Worm (Caenorhabditis elegans): ENCODE measurements around the gene vig-1.
A peak's percentile ranks its signal among the peaks of the same experiment; 100 is the strongest.

The vig-1 gene

DNA sequence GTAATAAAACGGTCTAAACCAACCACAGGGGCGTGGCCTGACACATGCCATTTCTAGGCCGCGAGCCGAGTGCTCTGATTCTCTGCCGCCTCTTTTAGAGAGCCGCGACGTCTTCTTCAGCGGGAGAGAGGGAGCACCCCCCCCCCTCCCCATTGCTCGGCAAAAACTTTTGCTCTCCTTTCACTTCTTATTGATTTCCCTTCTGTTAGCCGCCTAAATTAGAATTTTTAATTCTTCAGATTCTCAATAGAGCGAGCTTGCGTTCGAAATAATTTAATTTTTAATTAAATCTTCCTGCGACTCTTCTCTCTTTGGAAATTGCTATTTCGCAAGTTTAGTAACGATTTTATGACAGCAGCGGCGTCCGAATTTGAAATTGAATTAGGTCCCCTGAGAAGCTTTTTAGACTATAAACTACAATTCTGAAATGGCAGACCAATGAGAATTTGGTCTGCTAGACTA lies 2.4 kb downstream of the vig-1 start (continued):
- TF ChIP-seq F57C9.4 (tag; optimal IDR thresholded peaks at IDR 0.05): no peak
- TF ChIP-seq hmg-1.2 (GFP tag; IDR thresholded peaks at IDR 0.05): peak; percentile 44; the same call in 1 of the 2 replicates
- 0 out of 2 replicates have a peak, but pooled peaks have one; percentile 27 for TF ChIP-seq rcor-1 (GFP tag; IDR thresholded peaks at IDR 0.05)
- peak; percentile 89 for TF ChIP-seq hrde-1 (tag; optimal IDR thresholded peaks at IDR 0.05; ENCODE audit: borderline replicate concordance)
- TF ChIP-seq Y67H2A.10 (GFP tag; conservative IDR thresholded peaks at IDR 0.05): no peak
- peak; percentile 25 for TF ChIP-seq ceh-27 (GFP tag; optimal IDR thresholded peaks at IDR 0.05)
- TF ChIP-seq mcd-1 (GFP tag; IDR thresholded peaks at IDR 0.05): peak; percentile 74
- TF ChIP-seq T07F8.4 (tag; optimal IDR thresholded peaks at IDR 0.05): no peak
- no peak for TF ChIP-seq nhr-90 (tag; optimal IDR thresholded peaks at IDR 0.05)
- peak; percentile 61 for TF ChIP-seq ceh-79 (tag; optimal IDR thresholded peaks at IDR 0.05)
- TF ChIP-seq atf-7 (tag; optimal IDR thresholded peaks at IDR 0.05): peak; percentile 34
- TF ChIP-seq lin-35 (GFP tag; optimal IDR thresholded peaks at IDR 0.05): no peak
- TF ChIP-seq xnd-1 (tag; optimal IDR thresholded peaks at IDR 0.05): peak; percentile 40
- TF ChIP-seq ztf-3 (GFP tag; optimal IDR thresholded peaks at IDR 0.05): no peak
- no peak for TF ChIP-seq ceh-100 (GFP tag; IDR thresholded peaks at IDR 0.05)
- TF ChIP-seq ztf-22 (GFP tag; optimal IDR thresholded peaks at IDR 0.05): peak; percentile 7
- peak; percentile 43 for TF ChIP-seq nhr-27 (tag; optimal IDR thresholded peaks at IDR 0.05)
- no peak for TF ChIP-seq B0019.2 (GFP tag; conservative IDR thresholded peaks at IDR 0.05)
- TF ChIP-seq T26A5.8 (tag; optimal IDR thresholded peaks at IDR 0.05): peak; percentile 64
- TF ChIP-seq F52B5.7 (tag; optimal IDR thresholded peaks at IDR 0.05): peak; percentile 71
- TF ChIP-seq ama-1 (optimal IDR thresholded peaks at IDR 0.05): no peak
- TF ChIP-seq ama-1 (GFP tag; optimal IDR thresholded peaks at IDR 0.05): peak in 1 of 2 experiments; percentile 1
- 0 out of 2 replicates have a peak, but pooled peaks have one; percentile 68 for TF ChIP-seq hsf-1 (GFP tag; IDR thresholded peaks at IDR 0.05)
- no peak for TF ChIP-seq ceh-91 (GFP tag; IDR thresholded peaks at IDR 0.05)
- no peak for TF ChIP-seq madf-8 (GFP tag; conservative IDR thresholded peaks at IDR 0.05)
- no peak for TF ChIP-seq K11D2.4 (GFP tag; IDR thresholded peaks at IDR 0.05)
- TF ChIP-seq Y56A3A.18 (GFP tag; IDR thresholded peaks at IDR 0.05): no peak
- no peak for TF ChIP-seq snpc-4 (GFP tag; optimal IDR thresholded peaks at IDR 0.05)
- peak in 2 of 4 experiments; percentile 20 to 46 for TF ChIP-seq snpc-4 (tag; optimal IDR thresholded peaks at IDR 0.05)
- TF ChIP-seq F33H1.4 (GFP tag; IDR thresholded peaks at IDR 0.05): no peak
- no peak for TF ChIP-seq dpl-1 (GFP tag; optimal IDR thresholded peaks at IDR 0.05)
- peak; percentile 77; the same call in 1 of the 2 replicates for TF ChIP-seq egrh-3 (GFP tag; IDR thresholded peaks at IDR 0.05)
- TF ChIP-seq ZK185.1 (tag; optimal IDR thresholded peaks at IDR 0.05; ENCODE audit: poor library complexity, severe bottlenecking): no peak
- peak; percentile 14; the same call in 1 of the 2 replicates for TF ChIP-seq D2030.7 (GFP tag; IDR thresholded peaks at IDR 0.05)
- no peak for TF ChIP-seq hlh-12 (tag; optimal IDR thresholded peaks at IDR 0.05)
- peak; percentile 83 for TF ChIP-seq attf-5 (GFP tag; optimal IDR thresholded peaks at IDR 0.05)
- no peak for TF ChIP-seq sptf-2 (GFP tag; optimal IDR thresholded peaks at IDR 0.05)
- TF ChIP-seq somi-1 (GFP tag; optimal IDR thresholded peaks at IDR 0.05): no peak
- no peak for TF ChIP-seq F23B12.7 (tag; optimal IDR thresholded peaks at IDR 0.05; ENCODE audit: insufficient read depth)
- TF ChIP-seq pha-4 (tag; optimal IDR thresholded peaks at IDR 0.05): no peak
- peak; percentile 43 for TF ChIP-seq chd-7 (tag; optimal IDR thresholded peaks at IDR 0.05)
- no peak for TF ChIP-seq let-526 (GFP tag; IDR thresholded peaks at IDR 0.05)
- no peak for TF ChIP-seq pbrm-1 (GFP tag; IDR thresholded peaks at IDR 0.05)
- TF ChIP-seq ceh-40 (GFP tag; IDR thresholded peaks at IDR 0.05): no peak
- peak; percentile 76 for TF ChIP-seq ekl-4 (GFP tag; IDR thresholded peaks at IDR 0.05)
- peak; percentile 89 for TF ChIP-seq athp-1 (tag; optimal IDR thresholded peaks at IDR 0.05)
- no peak for TF ChIP-seq lir-1 (GFP tag; conservative IDR thresholded peaks at IDR 0.05)
- TF ChIP-seq unc-130 (GFP tag; optimal IDR thresholded peaks at IDR 0.05): peak; percentile 62
- TF ChIP-seq Y53F4B.3 (GFP tag; IDR thresholded peaks at IDR 0.05): no peak

Measured in whole organism, young adult.